Fruit fly (Drosophila melanogaster): ENCODE measurements around the gene SMC5.

Gene SMC5

DNA sequence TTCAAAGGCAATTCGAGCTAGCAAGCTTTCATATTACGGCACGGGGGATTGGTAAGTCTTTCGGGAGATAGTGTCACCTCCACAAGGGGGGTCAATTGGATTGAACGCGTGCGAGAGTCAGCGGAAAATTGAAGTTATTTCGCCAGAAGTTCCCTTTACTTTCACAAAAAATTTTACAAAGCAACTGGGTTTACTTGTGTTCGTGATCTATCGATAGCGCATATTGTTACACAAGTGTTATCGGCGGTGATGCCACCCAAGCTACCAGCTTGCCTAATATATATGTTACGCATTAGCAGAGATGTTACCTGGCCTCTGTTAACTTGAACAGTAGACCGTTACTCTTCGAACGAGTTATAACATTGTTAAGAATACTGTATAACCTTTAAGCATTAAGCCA lies 14.2 kb upstream of the SMC5 start, which contains the start of gene Wnk:
Gene Wnk (minus strand): TSS at position 177 of the 400 bp plus-strand sequence.
- TF ChIP-seq EcR (GFP tag; optimal IDR thresholded peaks at IDR 0.05) (no peak), usp (GFP tag; optimal IDR thresholded peaks at IDR 0.05) (no peak), pan (optimal IDR thresholded peaks at IDR 0.05) (no peak)

DNA sequence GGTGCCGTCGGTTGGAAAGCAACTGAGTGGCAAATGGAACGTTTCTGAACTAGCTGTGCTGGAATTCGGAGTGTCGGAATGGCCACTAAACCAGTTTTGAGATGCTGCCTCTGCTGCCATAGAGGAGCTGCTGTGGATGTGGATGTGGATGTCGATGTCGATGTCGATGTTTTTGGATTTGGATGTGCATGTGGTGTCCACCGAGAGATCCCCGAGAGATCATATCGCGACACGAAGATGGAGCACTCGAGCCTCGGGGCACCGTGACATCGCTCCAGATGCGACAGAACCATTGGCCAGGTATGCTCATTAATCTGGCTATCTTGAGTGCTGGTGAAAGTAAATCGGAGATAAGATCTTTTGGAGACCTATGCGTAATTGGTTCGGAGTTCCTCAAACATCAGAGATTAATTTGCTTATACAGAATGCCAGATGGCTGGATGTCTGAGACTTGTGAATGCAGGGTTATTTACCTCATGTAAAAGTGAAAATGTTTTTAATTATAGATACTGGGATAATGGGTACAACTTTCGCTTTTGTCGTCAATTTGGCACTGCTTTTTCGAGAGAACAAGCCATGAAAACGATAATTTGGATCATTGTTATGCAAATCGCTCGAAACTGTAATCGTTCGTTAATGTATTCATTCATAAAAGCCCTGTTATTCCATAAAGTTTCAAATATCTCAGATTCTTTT lies 10.7 kb upstream of the SMC5 start, which contains the start of gene CG7173:
Gene CG7173 (minus strand): TSS at position 51 of the 696 bp plus-strand sequence.
- TF ChIP-seq Dll (optimal IDR thresholded peaks at IDR 0.05) (no peak), psq (optimal IDR thresholded peaks at IDR 0.05) (no peak), EcR (GFP tag; optimal IDR thresholded peaks at IDR 0.05) (no peak), pan (optimal IDR thresholded peaks at IDR 0.05) (no peak), usp (GFP tag; optimal IDR thresholded peaks at IDR 0.05) (no peak), CG8478 (optimal IDR thresholded peaks at IDR 0.05) (no peak)

DNA sequence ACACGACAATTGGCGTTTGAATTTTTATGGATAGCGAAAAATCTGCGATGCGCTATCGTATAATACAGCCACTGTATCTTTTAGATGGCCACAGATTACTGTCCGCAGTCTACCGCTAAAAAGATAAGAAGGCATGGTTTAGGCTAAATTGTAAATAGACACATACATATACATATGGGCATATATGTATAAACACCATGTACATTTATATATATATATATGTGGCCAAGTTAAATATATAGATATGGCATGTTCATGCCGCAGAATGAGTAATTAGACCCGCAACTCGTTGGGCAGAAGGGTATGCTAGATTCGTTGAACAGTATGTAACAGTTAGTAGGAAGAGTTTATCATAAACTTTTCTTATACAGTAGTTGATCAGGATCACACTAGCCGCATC lies 6.9 kb upstream of the SMC5 start, which contains the start of gene CapaR:
Gene CapaR (minus strand): TSS at position 101 of the 400 bp plus-strand sequence.
- no peak for TF ChIP-seq Dll (optimal IDR thresholded peaks at IDR 0.05)

DNA sequence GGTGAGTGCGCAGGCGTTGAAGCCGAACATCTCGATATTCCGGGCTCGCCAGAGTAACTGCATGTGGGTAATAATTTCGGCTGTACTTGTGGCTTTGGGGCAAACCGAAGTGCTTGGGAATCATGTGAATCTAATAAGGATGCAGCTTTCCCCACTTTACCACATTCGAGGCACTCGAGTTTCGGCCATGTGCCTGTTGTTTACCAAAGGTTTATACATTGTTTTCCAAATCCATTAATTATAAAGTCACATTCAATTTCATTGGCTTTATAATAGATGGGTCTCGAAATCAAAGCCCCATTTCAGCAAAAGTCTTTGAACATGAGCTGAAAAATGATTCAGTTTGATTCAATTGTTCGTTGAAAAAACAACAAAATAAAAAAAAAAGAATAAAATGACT lies 3.9 kb upstream of the SMC5 start, which contains the start of gene CG7634:
Gene CG7634 (plus strand): TSS at position 301 of the 400 bp plus-strand sequence.
- no peak for TF ChIP-seq pan (optimal IDR thresholded peaks at IDR 0.05)

DNA sequence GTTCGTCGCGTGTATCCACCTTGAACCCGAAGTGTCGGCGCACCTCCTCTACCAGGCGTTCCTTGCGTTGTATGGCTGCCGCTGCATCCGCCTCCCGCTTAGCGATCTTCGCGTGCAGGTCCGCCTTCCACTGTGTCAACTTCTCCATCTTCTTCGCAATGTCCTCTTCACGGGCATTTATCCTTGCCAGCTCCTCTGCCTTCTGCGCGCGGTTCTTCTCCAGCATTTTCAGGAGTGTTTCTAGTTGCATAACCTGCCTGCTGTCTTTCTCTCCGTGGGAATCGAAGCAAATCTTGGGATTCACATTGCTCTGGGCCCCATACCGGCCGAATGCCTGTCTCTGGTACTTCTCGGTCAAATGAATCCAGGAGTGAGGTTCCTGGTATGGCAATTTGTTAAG lies 722 bp upstream of the SMC5 start:
- TF ChIP-seq pan (optimal IDR thresholded peaks at IDR 0.05) (no peak), EcR (GFP tag; optimal IDR thresholded peaks at IDR 0.05) (no peak), psq (optimal IDR thresholded peaks at IDR 0.05) (no peak), usp (GFP tag; optimal IDR thresholded peaks at IDR 0.05) (no peak), CG8478 (optimal IDR thresholded peaks at IDR 0.05) (no peak), Dll (optimal IDR thresholded peaks at IDR 0.05) (no peak)

DNA sequence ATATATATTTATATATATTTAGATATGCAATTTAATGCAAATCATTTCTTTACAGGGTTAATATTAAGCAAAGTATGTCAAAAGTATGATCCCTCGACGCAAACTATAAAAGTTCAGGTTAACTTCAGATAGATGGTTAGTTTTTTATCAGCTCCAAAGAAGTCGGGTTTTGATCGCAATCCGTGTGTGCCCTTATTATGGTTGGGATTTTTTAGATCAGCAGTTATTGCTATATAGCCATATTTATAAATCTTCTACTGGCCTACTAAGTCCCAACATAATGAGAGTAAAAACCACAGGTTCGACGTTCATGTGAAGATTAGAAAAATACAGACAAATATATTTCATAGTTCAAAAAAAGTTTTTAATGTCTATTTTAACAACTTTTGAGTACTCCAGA lies 4.9 kb downstream of the SMC5 start, which contains the start of gene EMC10:
Gene EMC10 (plus strand): TSS at position 301 of the 400 bp plus-strand sequence.
- no peak for TF ChIP-seq pan (optimal IDR thresholded peaks at IDR 0.05)
- no peak for TF ChIP-seq Dll (optimal IDR thresholded peaks at IDR 0.05)
- no peak for TF ChIP-seq usp (GFP tag; optimal IDR thresholded peaks at IDR 0.05)
- TF ChIP-seq EcR (GFP tag; optimal IDR thresholded peaks at IDR 0.05), result no peak
- no peak for TF ChIP-seq CG8478 (optimal IDR thresholded peaks at IDR 0.05)
- no peak for TF ChIP-seq psq (optimal IDR thresholded peaks at IDR 0.05)

DNA sequence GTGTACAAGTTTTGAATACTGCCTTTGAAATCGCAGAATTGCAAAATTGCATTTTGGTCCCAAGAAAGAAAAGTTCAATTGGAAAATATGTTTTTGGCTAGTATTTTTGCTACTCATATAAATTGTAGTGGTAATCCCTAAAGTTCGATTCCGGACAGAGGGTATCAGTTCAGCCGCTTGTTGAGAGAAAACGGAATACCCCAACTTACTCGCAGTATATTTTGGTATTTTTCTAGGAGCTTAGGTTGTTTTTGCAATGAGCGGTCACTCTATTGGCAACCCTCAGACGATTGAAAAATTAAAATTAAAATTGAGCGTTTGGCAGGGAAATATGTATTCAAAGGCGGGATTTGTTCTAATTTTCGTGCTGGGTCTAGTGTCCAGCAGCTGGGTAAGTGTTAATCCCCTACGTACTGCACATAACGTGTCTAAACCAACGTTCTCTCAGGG lies 5.3 kb downstream of the SMC5 start:
- no peak for TF ChIP-seq usp (GFP tag; optimal IDR thresholded peaks at IDR 0.05)
- TF ChIP-seq pan (optimal IDR thresholded peaks at IDR 0.05), result no peak
- TF ChIP-seq CG8478 (optimal IDR thresholded peaks at IDR 0.05), result no peak
- TF ChIP-seq Dll (optimal IDR thresholded peaks at IDR 0.05), result no peak
- no peak for TF ChIP-seq EcR (GFP tag; optimal IDR thresholded peaks at IDR 0.05)
- TF ChIP-seq psq (optimal IDR thresholded peaks at IDR 0.05), result no peak

DNA sequence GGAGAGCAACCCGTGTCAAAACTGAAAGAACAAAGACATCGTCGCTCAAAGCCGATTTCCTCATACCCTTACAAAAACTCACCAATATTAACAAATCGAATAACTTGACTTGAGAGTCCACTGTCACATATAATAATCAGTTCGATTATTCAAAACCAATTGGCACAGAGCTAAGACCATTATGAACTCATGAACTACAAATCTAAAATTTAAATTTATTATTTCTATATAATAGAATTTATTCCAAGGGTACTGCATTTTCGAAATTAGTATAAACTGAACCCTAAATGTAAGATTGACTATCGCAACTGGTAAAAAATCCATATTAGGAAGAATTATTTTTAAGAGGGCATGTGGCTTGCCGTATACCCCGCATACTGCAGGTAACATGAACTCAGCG lies 13.0 kb downstream of the SMC5 start:
- TF ChIP-seq pan (optimal IDR thresholded peaks at IDR 0.05) (no peak), EcR (GFP tag; optimal IDR thresholded peaks at IDR 0.05) (no peak), Dll (optimal IDR thresholded peaks at IDR 0.05) (no peak), CG8478 (optimal IDR thresholded peaks at IDR 0.05) (no peak), usp (GFP tag; optimal IDR thresholded peaks at IDR 0.05) (no peak), psq (optimal IDR thresholded peaks at IDR 0.05) (no peak)

DNA sequence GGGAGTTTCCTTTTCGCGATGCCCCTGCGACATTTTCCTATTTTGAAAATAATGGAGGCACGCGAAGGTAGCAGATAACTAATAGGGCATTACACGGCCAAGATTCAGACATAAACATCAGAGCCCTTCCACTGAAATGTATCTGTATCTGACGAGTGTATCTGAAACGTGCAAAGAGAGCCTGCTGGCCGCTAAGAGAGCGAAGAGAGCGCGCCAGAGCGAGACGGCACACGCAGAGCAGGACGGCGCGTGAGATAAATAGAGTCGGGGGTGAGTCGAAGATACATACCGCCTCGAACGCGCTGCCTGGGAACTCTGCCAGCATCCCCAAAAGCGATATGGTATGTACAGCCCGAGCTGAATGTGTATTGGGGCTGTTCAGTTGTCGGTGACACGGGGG lies 15.7 kb downstream of the SMC5 start:
- TF ChIP-seq pan (optimal IDR thresholded peaks at IDR 0.05) (no peak), usp (GFP tag; optimal IDR thresholded peaks at IDR 0.05) (no peak), CG8478 (optimal IDR thresholded peaks at IDR 0.05) (no peak), psq (optimal IDR thresholded peaks at IDR 0.05) (no peak), Dll (optimal IDR thresholded peaks at IDR 0.05) (no peak), EcR (GFP tag; optimal IDR thresholded peaks at IDR 0.05) (no peak)

DNA sequence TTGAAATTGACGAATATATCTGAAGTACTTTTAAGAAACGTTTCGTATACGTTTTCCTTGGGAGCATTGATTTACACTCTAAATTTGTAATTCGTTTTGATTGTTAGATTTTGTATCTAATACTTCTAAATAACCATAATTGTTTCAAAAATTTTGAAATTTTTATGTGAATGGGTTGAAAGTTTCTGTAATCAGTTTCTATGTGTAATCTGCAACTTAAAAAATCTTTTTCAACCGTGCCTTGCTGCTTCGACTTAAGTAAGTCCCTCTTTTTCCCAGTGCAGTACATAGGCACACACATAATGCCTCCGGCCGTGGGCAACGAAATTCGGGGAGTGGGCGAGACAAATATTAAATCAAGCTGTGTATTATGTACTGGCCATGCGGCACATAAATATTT lies 16.4 kb downstream of the SMC5 start:
- TF ChIP-seq usp (GFP tag; optimal IDR thresholded peaks at IDR 0.05), result no peak
- no peak for TF ChIP-seq CG8478 (optimal IDR thresholded peaks at IDR 0.05)
- no peak for TF ChIP-seq Dll (optimal IDR thresholded peaks at IDR 0.05)
- no peak for TF ChIP-seq psq (optimal IDR thresholded peaks at IDR 0.05)
- no peak for TF ChIP-seq pan (optimal IDR thresholded peaks at IDR 0.05)
- no peak for TF ChIP-seq EcR (GFP tag; optimal IDR thresholded peaks at IDR 0.05)

DNA sequence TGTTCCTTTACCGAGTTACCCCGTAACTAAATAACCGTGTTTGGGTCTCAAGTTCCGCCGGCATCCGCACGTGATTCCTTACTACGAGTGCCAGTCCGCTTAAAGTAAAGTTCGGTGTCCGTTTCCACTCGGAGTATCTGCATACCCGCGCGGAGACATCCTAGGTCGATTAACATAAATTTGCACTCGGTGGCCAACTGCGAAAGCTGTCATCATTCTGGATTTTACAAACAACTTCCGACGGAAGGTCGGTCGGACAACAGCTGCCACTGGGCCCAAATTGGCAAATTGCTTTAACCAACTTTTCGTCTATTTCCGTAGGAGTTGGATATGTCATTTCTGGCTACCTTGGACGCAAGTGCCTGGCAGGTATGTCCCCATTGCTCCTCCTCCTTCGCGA lies 17.6 kb downstream of the SMC5 start, which contains the start of gene TfAP-2:
Gene TfAP-2 (plus strand): TSS at position 301 of the 400 bp plus-strand sequence.
- TF ChIP-seq EcR (GFP tag; optimal IDR thresholded peaks at IDR 0.05), result no peak
- TF ChIP-seq psq (optimal IDR thresholded peaks at IDR 0.05), result no peak
- no peak for TF ChIP-seq usp (GFP tag; optimal IDR thresholded peaks at IDR 0.05)
- TF ChIP-seq Dll (optimal IDR thresholded peaks at IDR 0.05), result no peak
- TF ChIP-seq pan (optimal IDR thresholded peaks at IDR 0.05), result no peak
- no peak for TF ChIP-seq CG8478 (optimal IDR thresholded peaks at IDR 0.05)

DNA sequence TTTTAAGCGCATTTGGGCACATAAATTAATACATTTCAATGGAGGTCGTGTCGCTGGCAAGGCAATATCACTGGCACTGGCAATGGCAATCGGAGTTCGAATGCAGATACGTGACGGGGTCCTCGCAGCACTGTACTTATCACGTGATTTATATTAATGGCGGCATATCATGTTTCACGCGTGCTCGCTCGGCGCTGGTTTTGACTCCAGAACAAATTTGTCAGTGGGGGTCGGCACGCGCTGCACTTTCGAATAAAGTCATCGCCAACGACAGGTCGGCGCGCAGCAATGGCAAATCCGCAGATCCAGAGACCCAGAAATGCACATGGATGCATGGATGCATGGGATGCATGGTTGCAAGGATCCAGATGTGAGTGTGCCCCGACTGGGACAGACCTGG lies 22.3 kb downstream of the SMC5 start:
- TF ChIP-seq pan (optimal IDR thresholded peaks at IDR 0.05) (no peak), usp (GFP tag; optimal IDR thresholded peaks at IDR 0.05) (no peak), EcR (GFP tag; optimal IDR thresholded peaks at IDR 0.05) (no peak), Dll (optimal IDR thresholded peaks at IDR 0.05) (no peak), psq (optimal IDR thresholded peaks at IDR 0.05) (no peak), CG8478 (optimal IDR thresholded peaks at IDR 0.05) (no peak)

DNA sequence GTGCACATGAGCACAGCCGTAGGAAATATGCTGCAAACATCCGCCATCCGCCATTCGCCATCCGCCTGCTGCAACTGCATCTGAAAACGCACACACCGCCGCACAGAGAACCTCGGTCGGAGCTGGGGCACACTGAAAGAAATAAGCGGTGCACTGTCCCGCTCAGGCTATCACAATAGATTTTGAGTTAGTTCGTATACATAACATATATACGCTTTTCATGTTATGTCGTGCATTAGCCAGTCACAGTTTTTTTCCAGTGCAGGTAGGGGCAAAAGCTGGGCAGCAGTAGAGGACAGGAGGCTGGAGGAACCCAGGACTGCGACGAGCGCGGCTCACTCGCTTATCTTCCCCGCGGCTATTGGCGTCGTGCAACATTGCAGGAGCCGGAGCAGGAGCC lies 25.4 kb downstream of the SMC5 start:
- TF ChIP-seq psq (optimal IDR thresholded peaks at IDR 0.05) (no peak), Dll (optimal IDR thresholded peaks at IDR 0.05) (no peak), usp (GFP tag; optimal IDR thresholded peaks at IDR 0.05) (no peak), pan (optimal IDR thresholded peaks at IDR 0.05) (no peak), CG8478 (optimal IDR thresholded peaks at IDR 0.05) (no peak), EcR (GFP tag; optimal IDR thresholded peaks at IDR 0.05) (no peak)
